Worm (Caenorhabditis elegans): ENCODE measurements around the gene C02F5.14.

The C02F5.14 gene

DNA sequence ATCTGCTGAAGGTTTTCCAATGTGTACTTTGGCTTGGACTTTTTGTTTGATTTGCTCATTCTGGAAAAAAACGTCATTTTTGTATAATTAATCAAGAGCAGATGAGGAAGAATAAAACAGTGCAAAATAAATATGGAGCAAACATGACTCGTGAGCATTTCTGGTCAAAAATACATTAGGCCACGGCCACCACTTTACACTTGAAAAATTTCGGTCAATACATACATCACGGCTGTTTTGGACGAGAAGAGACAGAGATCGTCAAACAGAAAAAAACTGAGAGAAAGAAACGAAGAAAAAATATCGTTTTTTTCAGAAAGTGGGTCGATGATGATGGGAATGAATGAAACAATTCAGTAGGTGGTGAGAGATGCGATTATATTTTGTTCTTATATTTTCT lies 33.0 kb upstream of the C02F5.14 start, which contains the start of the genes F09G8.7 and crn-7:
F09G8.7 (minus strand) TSS at position 60 of the 400 bp plus-strand sequence.
crn-7 (plus strand) TSS at position 236 of the 400 bp plus-strand sequence.
- no peak for TF ChIP-seq ama-1 (optimal IDR thresholded peaks at IDR 0.05)
- TF ChIP-seq tbx-37 (GFP tag; conservative IDR thresholded peaks at IDR 0.05) = no peak
- TF ChIP-seq F13C5.2 (tag; optimal IDR thresholded peaks at IDR 0.05) = no peak
- TF ChIP-seq tra-4 (tag; optimal IDR thresholded peaks at IDR 0.05) = no peak
- no peak for TF ChIP-seq aly-1 (tag; optimal IDR thresholded peaks at IDR 0.05)
- no peak for TF ChIP-seq ceh-36 (tag; optimal IDR thresholded peaks at IDR 0.05)
- TF ChIP-seq tbx-11 (GFP tag; IDR thresholded peaks at IDR 0.05) = no peak
- no peak for TF ChIP-seq sea-1 (GFP tag; conservative IDR thresholded peaks at IDR 0.05)
- TF ChIP-seq B0310.2 (tag; optimal IDR thresholded peaks at IDR 0.05) = no peak
- no peak for TF ChIP-seq hnd-1 (tag; optimal IDR thresholded peaks at IDR 0.05)
- no peak for TF ChIP-seq ets-7 (tag; optimal IDR thresholded peaks at IDR 0.05)
- TF ChIP-seq hmg-4 (GFP tag; optimal IDR thresholded peaks at IDR 0.05) = no peak
- no peak for TF ChIP-seq ceh-13 (GFP tag; optimal IDR thresholded peaks at IDR 0.05)
- no peak for TF ChIP-seq scrt-1 (GFP tag; IDR thresholded peaks at IDR 0.05)
- no peak for TF ChIP-seq pes-1 (GFP tag; IDR thresholded peaks at IDR 0.05)
- no peak for TF ChIP-seq flt-1 (GFP tag; IDR thresholded peaks at IDR 0.05)
- no peak for TF ChIP-seq hmbx-1 (tag; optimal IDR thresholded peaks at IDR 0.05)

DNA sequence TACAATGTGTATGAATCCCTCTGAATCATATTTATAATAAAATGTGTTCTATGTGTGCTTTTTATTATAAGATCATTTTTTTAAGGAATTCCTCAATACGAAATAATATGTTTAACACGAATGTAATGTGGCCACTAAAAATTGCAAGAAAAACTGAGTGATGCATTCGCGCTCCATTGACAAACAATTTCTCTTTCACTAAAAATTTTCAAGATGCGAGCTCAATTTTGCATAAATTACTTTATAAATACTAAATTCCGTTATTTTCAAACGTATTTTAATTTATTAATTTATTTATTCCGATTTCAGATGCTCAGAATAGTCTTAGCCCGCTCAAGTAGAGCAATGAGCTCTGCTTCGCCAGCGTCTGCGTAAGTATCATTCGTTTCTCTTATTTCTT lies 30.4 kb upstream of the C02F5.14 start, which contains the start of gene mrps-9:
mrps-9 (plus strand) TSS at position 310 of the 400 bp plus-strand sequence.
- no peak for TF ChIP-seq F13C5.2 (tag; optimal IDR thresholded peaks at IDR 0.05)
- no peak for TF ChIP-seq tbx-37 (GFP tag; conservative IDR thresholded peaks at IDR 0.05)
- no peak for TF ChIP-seq aly-1 (tag; optimal IDR thresholded peaks at IDR 0.05)
- TF ChIP-seq flt-1 (GFP tag; IDR thresholded peaks at IDR 0.05) = no peak
- TF ChIP-seq ama-1 (optimal IDR thresholded peaks at IDR 0.05) = no peak
- no peak for TF ChIP-seq tbx-11 (GFP tag; IDR thresholded peaks at IDR 0.05)
- TF ChIP-seq B0310.2 (tag; optimal IDR thresholded peaks at IDR 0.05) = no peak
- no peak for TF ChIP-seq ets-7 (tag; optimal IDR thresholded peaks at IDR 0.05)
- TF ChIP-seq ceh-36 (tag; optimal IDR thresholded peaks at IDR 0.05) = no peak
- no peak for TF ChIP-seq hmbx-1 (tag; optimal IDR thresholded peaks at IDR 0.05)
- no peak for TF ChIP-seq hnd-1 (tag; optimal IDR thresholded peaks at IDR 0.05)
- TF ChIP-seq scrt-1 (GFP tag; IDR thresholded peaks at IDR 0.05) = no peak
- no peak for TF ChIP-seq tra-4 (tag; optimal IDR thresholded peaks at IDR 0.05)
- TF ChIP-seq pes-1 (GFP tag; IDR thresholded peaks at IDR 0.05) = no peak
- TF ChIP-seq sea-1 (GFP tag; conservative IDR thresholded peaks at IDR 0.05) = no peak
- no peak for TF ChIP-seq ceh-13 (GFP tag; optimal IDR thresholded peaks at IDR 0.05)
- TF ChIP-seq hmg-4 (GFP tag; optimal IDR thresholded peaks at IDR 0.05) = no peak

DNA sequence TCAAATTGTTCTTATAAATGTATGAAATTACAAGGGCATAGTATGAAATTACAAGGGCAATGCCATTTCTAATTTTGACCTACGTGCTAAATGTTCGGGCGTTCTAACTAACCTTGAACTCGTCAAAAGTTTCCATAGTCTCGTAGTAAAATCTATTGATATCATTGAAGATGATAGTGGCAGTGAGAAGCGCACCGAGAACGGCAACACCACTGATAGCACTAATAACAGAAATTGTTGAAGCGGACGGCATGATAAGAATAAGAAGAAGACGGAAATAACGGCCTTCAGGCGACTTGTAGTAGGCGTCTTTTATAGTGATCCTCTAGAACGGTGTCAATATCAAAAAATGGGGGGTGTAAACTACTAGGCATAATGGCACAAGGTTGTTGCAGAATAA lies 28.1 kb upstream of the C02F5.14 start, which contains the start of gene col-91:
col-91 (minus strand) TSS at position 288 of the 400 bp plus-strand sequence.
- TF ChIP-seq sea-1 (GFP tag; conservative IDR thresholded peaks at IDR 0.05) = no peak
- TF ChIP-seq B0310.2 (tag; optimal IDR thresholded peaks at IDR 0.05) = no peak
- no peak for TF ChIP-seq pes-1 (GFP tag; IDR thresholded peaks at IDR 0.05)
- no peak for TF ChIP-seq ama-1 (optimal IDR thresholded peaks at IDR 0.05)
- TF ChIP-seq ceh-36 (tag; optimal IDR thresholded peaks at IDR 0.05) = no peak
- TF ChIP-seq hnd-1 (tag; optimal IDR thresholded peaks at IDR 0.05) = no peak
- no peak for TF ChIP-seq tbx-37 (GFP tag; conservative IDR thresholded peaks at IDR 0.05)
- no peak for TF ChIP-seq flt-1 (GFP tag; IDR thresholded peaks at IDR 0.05)
- no peak for TF ChIP-seq tra-4 (tag; optimal IDR thresholded peaks at IDR 0.05)

DNA sequence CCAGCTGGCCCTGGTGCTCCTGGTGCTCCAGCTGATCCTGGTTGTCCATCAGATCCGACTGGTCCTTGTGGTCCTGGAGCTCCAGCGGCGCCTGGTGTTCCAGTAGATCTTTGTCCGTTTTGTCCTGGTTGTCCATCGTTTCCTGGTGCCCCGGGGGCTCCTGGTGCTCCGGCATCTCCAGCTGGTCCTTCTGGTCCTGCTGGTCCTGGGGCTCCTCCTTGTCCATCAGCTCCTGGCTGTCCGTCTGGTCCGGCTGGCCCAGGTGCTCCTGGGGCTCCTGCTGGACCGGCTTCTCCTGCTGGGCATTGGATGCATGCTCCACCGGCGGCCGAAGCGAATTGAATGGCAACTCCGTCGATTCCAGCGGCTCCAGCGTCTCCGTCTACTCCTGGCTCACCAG lies 27.3 kb upstream of the C02F5.14 start:
- no peak for TF ChIP-seq ceh-36 (tag; optimal IDR thresholded peaks at IDR 0.05)
- no peak for TF ChIP-seq tbx-11 (GFP tag; IDR thresholded peaks at IDR 0.05)
- no peak for TF ChIP-seq tbx-37 (GFP tag; conservative IDR thresholded peaks at IDR 0.05)
- no peak for TF ChIP-seq ceh-13 (GFP tag; optimal IDR thresholded peaks at IDR 0.05)
- no peak for TF ChIP-seq pes-1 (GFP tag; IDR thresholded peaks at IDR 0.05)
- no peak for TF ChIP-seq B0310.2 (tag; optimal IDR thresholded peaks at IDR 0.05)
- no peak for TF ChIP-seq scrt-1 (GFP tag; IDR thresholded peaks at IDR 0.05)
- no peak for TF ChIP-seq aly-1 (tag; optimal IDR thresholded peaks at IDR 0.05)
- TF ChIP-seq tra-4 (tag; optimal IDR thresholded peaks at IDR 0.05) = no peak
- TF ChIP-seq sea-1 (GFP tag; conservative IDR thresholded peaks at IDR 0.05) = no peak
- TF ChIP-seq ama-1 (optimal IDR thresholded peaks at IDR 0.05) = no peak

DNA sequence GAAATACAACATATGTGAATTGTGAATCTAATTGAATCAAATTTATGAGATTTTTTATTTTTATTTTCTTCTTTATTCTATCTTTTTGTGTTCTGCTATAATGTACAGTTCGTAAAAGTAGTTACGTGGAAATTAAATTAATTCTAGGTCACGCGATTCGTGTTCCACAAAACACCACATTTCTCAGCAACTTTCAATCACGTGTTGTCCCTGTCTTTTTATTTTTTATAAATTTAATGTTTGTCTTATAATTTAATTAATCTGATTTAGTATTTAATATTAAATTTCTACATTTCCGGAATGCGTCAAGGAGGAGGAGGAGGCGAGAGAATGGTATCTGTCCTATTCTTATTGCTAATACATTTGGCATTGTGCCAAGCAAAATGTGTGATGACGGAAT lies 22.7 kb upstream of the C02F5.14 start, which contains the start of gene ncr-2:
ncr-2 (plus strand) TSS at position 301 of the 400 bp plus-strand sequence.
- TF ChIP-seq flt-1 (GFP tag; IDR thresholded peaks at IDR 0.05) (no peak), sea-1 (GFP tag; conservative IDR thresholded peaks at IDR 0.05) (no peak), tbx-11 (GFP tag; IDR thresholded peaks at IDR 0.05) (no peak), tra-4 (tag; optimal IDR thresholded peaks at IDR 0.05) (no peak), F13C5.2 (tag; optimal IDR thresholded peaks at IDR 0.05) (no peak), ceh-36 (tag; optimal IDR thresholded peaks at IDR 0.05) (no peak), pes-1 (GFP tag; IDR thresholded peaks at IDR 0.05) (no peak), scrt-1 (GFP tag; IDR thresholded peaks at IDR 0.05) (no peak), ceh-13 (GFP tag; optimal IDR thresholded peaks at IDR 0.05) (no peak), B0310.2 (tag; optimal IDR thresholded peaks at IDR 0.05) (no peak), hmg-4 (GFP tag; optimal IDR thresholded peaks at IDR 0.05) (no peak), hmbx-1 (tag; optimal IDR thresholded peaks at IDR 0.05) (no peak), tbx-37 (GFP tag; conservative IDR thresholded peaks at IDR 0.05) (no peak), hnd-1 (tag; optimal IDR thresholded peaks at IDR 0.05) (no peak), aly-1 (tag; optimal IDR thresholded peaks at IDR 0.05) (no peak)

DNA sequence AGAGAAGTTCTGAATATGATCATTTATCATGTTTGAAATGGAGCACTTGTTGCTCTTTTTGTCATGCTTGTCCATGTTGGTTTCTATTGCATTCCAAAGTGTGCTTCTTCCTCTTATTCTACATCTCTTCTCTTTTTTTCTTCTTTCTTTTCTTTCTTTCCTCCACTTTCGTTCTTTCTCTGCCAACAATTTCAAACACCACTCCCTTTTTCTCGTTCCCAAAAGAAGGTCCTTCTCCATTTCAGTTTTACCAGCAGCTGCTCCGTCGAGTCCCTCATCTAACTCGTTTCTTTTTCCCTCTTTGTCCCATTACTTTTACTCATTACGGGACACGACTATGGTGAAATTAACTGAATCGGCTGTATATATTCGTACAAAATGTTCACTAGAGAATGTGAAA lies 19.6 kb upstream of the C02F5.14 start, which contains the start of gene F09G8.5:
F09G8.5 (plus strand) TSS at position 38 of the 400 bp plus-strand sequence.
- TF ChIP-seq ceh-36 (tag; optimal IDR thresholded peaks at IDR 0.05) = no peak

DNA sequence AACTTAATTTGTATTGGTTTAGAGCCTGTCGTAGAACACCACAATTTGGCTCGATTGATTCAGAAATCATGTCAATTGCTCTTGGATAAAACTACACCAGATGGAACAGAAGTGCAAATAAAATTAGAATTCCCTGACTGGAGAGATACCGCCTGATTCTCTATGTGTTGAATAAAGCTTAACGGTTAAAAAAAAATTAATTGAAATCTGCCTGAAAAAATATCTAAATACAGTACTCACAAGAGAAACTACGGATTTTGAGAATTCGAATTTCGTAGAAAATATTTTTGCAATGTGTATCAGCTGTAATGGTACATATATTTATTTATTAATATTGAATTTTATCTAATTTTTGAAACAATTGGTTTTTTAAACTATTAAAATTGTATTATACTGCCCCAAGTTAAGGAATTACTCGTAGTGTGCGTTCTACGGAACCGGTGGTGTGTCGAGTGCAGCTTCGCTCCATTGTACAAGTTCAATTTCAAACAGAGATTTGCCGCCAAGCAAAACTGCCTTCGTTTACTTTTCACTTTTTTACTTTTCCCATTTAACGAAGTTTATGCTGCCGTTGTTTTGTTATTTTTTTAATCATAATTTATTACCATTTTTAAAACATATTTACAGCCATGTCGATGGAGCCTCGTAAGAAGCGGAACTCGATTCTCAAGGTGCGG lies 14.8 kb upstream of the C02F5.14 start, which contains the start of gene knl-1:
knl-1 (plus strand) TSS at position 626 of the 677 bp plus-strand sequence.
- TF ChIP-seq ets-7 (tag; optimal IDR thresholded peaks at IDR 0.05) (no peak), aly-1 (tag; optimal IDR thresholded peaks at IDR 0.05) (no peak), pes-1 (GFP tag; IDR thresholded peaks at IDR 0.05) (no peak; the same call in 1 of the 2 replicates), tbx-11 (GFP tag; IDR thresholded peaks at IDR 0.05) (no peak), F13C5.2 (tag; optimal IDR thresholded peaks at IDR 0.05) (peak; percentile 51), hmg-4 (GFP tag; optimal IDR thresholded peaks at IDR 0.05) (peak; percentile 54)
